Worm (Caenorhabditis elegans) whole organism, L1 larva: Measurements from ENCODE around the gene mrpl-44.
A peak's percentile ranks its signal among the peaks of the same experiment; 100 is the strongest.

ENCODE experiments used
- C04F5.9 ChIP-seq: sonication (generic microtip); optimal IDR thresholded peaks from 2 replicates; lab custom pipeline; 2016; ENCODE audit warnings: missing genetic modification characterization, missing compliant biosample characterization
- C34B4.2 ChIP-seq: sonication (generic microtip); optimal IDR thresholded peaks from 2 replicates; lab custom pipeline; 2017; ENCODE audit warnings: mild to moderate bottlenecking, missing genetic modification characterization, missing compliant biosample characterization
- F16B12.6 ChIP-seq: fragments of 150-350 bp; optimal IDR thresholded peaks from 2 replicates; lab custom pipeline; 2014; ENCODE audit warnings: missing biosample characterization, missing genetic modification characterization
- alr-1 ChIP-seq: fragments of 200-800 bp; sonication (Bioruptor generic); optimal IDR thresholded peaks from 2 replicates; lab custom pipeline; 2018; ENCODE audit warnings: borderline replicate concordance, mild to moderate bottlenecking, missing genetic modification characterization, missing compliant biosample characterization
- aly-2 ChIP-seq: fragments of 150-350 bp; optimal IDR thresholded peaks from 2 replicates; lab custom pipeline; 2014; ENCODE audit warnings: missing biosample characterization, missing genetic modification characterization
- blmp-1 ChIP-seq: fragments of 150-350 bp; optimal IDR thresholded peaks from 2 replicates; lab custom pipeline; 2014; ENCODE audit warnings: missing biosample characterization, missing genetic modification characterization
- ceh-82 ChIP-seq, 3 experiments: fragments of 150-350 bp in 1 of 3; sonication (generic microtip) in 2 of 3; optimal IDR thresholded peaks; 2 replicates each; lab custom pipeline; 2014 to 2017; ENCODE audit warnings: missing biosample characterization in 3 of 3, missing genetic modification characterization in 3 of 3
- ceh-88 ChIP-seq: fragments of 200-800 bp; sonication (Bioruptor generic); IDR thresholded peaks from 2 replicates; pipeline ENCODE4 v1.3.6; 2022; ENCODE audit warnings: missing genetic modification characterization, missing compliant biosample characterization
- ceh-90 ChIP-seq: sonication (generic microtip); optimal IDR thresholded peaks from 2 replicates; lab custom pipeline; 2016; ENCODE audit warnings: missing genetic modification characterization, missing compliant biosample characterization
- dpl-1 ChIP-seq, 3 experiments: fragments of 150-350 bp in 2 of 3; sonication (generic microtip) in 1 of 3; optimal IDR thresholded peaks; 2 replicates each; lab custom pipeline; 2014 to 2017; ENCODE audit warnings: missing biosample characterization in 3 of 3, missing genetic modification characterization in 3 of 3, missing genetic modification reagents in 3 of 3
- efl-1 ChIP-seq, 4 experiments: fragments of 150-350 bp; optimal IDR thresholded peaks in 3 of 4; peaks in 1 of 4; 1 replicate in 1 of 4; 2 replicates in 3 of 4; lab custom pipeline; 2014; ENCODE audit warnings: missing biosample characterization in 2 of 4, missing genetic modification characterization in 2 of 4, missing genetic modification reagents in 2 of 4
- efl-3 ChIP-seq: fragments of 200-800 bp; sonication (Bioruptor generic); optimal IDR thresholded peaks from 2 replicates; lab custom pipeline; 2018; ENCODE audit warnings: mild to moderate bottlenecking, missing genetic modification characterization, missing compliant biosample characterization
- egl-13 ChIP-seq: sonication (generic microtip); optimal IDR thresholded peaks from 2 replicates; lab custom pipeline; 2016; ENCODE audit warnings: missing genotype, missing genetic modification reagents, missing genetic modification characterization, missing compliant biosample characterization
- egl-27 ChIP-seq, 2 experiments: fragments of 150-350 bp in 1 of 2; sonication (generic microtip); optimal IDR thresholded peaks; 3 replicates each; lab custom pipeline; 2017 to 2018; ENCODE audit warnings: missing biosample characterization in 2 of 2, missing genetic modification characterization in 2 of 2, missing genetic modification reagents in 2 of 2
- elt-3 ChIP-seq, 6 experiments: fragments of 150-350 bp in 1 of 6; sonication (generic microtip); optimal IDR thresholded peaks; 2 replicates each; lab custom pipeline; 2017 to 2018; ENCODE audit warnings: missing biosample characterization in 6 of 6, missing genetic modification characterization in 6 of 6, inconsistent platforms in 1 of 6
- fkh-8 ChIP-seq: sonication (generic microtip); optimal IDR thresholded peaks from 2 replicates; lab custom pipeline; 2016; ENCODE audit warnings: mild to moderate bottlenecking, missing genetic modification characterization, missing compliant biosample characterization
- fos-1 ChIP-seq: fragments of 150-350 bp; optimal IDR thresholded peaks from 2 replicates; lab custom pipeline; 2014; ENCODE audit warnings: missing biosample characterization, missing genetic modification characterization
- grh-1 ChIP-seq: fragments of 200-800 bp; sonication (Bioruptor generic); IDR thresholded peaks from 2 replicates; pipeline ENCODE4 v1.3.6; 2022; ENCODE audit warnings: missing genetic modification reagents, missing genetic modification characterization, missing compliant biosample characterization
- hpl-2 ChIP-seq: fragments of 150-350 bp; optimal IDR thresholded peaks from 2 replicates; lab custom pipeline; 2014; ENCODE audit warnings: missing biosample characterization, missing genetic modification reagents, missing genetic modification characterization
- irx-1 ChIP-seq: sonication (generic microtip); optimal IDR thresholded peaks from 2 replicates; lab custom pipeline; 2016; ENCODE audit warnings: missing genetic modification characterization, missing compliant biosample characterization
- jun-1 ChIP-seq: fragments of 150-350 bp; optimal IDR thresholded peaks from 2 replicates; lab custom pipeline; 2014; ENCODE audit warnings: missing biosample characterization, missing genetic modification reagents, missing genetic modification characterization
- lin-13 ChIP-seq: fragments of 150-350 bp; optimal IDR thresholded peaks from 2 replicates; lab custom pipeline; 2014; ENCODE audit warnings: missing biosample characterization, missing genetic modification reagents, missing genetic modification characterization
- lin-14 ChIP-seq: fragments of 200-800 bp; sonication (Bioruptor generic); optimal IDR thresholded peaks from 2 replicates; lab custom pipeline; 2018; ENCODE audit warnings: mild to moderate bottlenecking, missing genetic modification characterization, moderate library complexity, missing compliant biosample characterization
- lin-15B ChIP-seq: fragments of 150-350 bp; sonication (generic microtip); optimal IDR thresholded peaks from 3 replicates; lab custom pipeline; 2014; ENCODE audit warnings: missing biosample characterization, missing genetic modification characterization
- lin-35 ChIP-seq, 2 experiments: fragments of 150-350 bp; optimal IDR thresholded peaks; 2 replicates each; lab custom pipeline; 2014; ENCODE audit warnings: missing biosample characterization in 2 of 2, missing genetic modification characterization in 2 of 2, missing genetic modification reagents in 2 of 2
- lin-39 ChIP-seq: fragments of 150-350 bp; optimal IDR thresholded peaks from 2 replicates; lab custom pipeline; 2014; ENCODE audit warnings: missing biosample characterization, missing genetic modification reagents, missing genetic modification characterization
- lsy-2 ChIP-seq, 2 experiments: fragments of 150-350 bp; optimal IDR thresholded peaks; 2 replicates each; lab custom pipeline; 2014; ENCODE audit warnings: missing biosample characterization in 2 of 2, missing genetic modification characterization in 2 of 2
- nhr-19 ChIP-seq: fragments of 200-800 bp; sonication (Bioruptor generic); conservative IDR thresholded peaks from 2 replicates; pipeline ENCODE4 v1.3.6; 2022; ENCODE audit warnings: missing genetic modification characterization, missing compliant biosample characterization
- nhr-20 ChIP-seq: sonication (generic microtip); optimal IDR thresholded peaks from 2 replicates; lab custom pipeline; 2016; ENCODE audit warnings: mild to moderate bottlenecking, missing genetic modification characterization, missing compliant biosample characterization
- nhr-28 ChIP-seq: fragments of 150-350 bp; optimal IDR thresholded peaks from 2 replicates; lab custom pipeline; 2014; ENCODE audit warnings: missing biosample characterization, missing genetic modification characterization
- nhr-47 ChIP-seq: sonication (generic microtip); optimal IDR thresholded peaks from 2 replicates; lab custom pipeline; 2016; ENCODE audit warnings: mild to moderate bottlenecking, missing genetic modification characterization, moderate library complexity, missing compliant biosample characterization
- nhr-71 ChIP-seq: sonication (generic microtip); optimal IDR thresholded peaks from 2 replicates; lab custom pipeline; 2016; ENCODE audit warnings: mild to moderate bottlenecking, missing genetic modification characterization, moderate library complexity, missing compliant biosample characterization
- nhr-76 ChIP-seq: sonication (generic microtip); optimal IDR thresholded peaks from 2 replicates; lab custom pipeline; 2017; ENCODE audit warnings: missing biosample characterization, missing genetic modification characterization
- nhr-84 ChIP-seq: sonication (generic microtip); optimal IDR thresholded peaks from 2 replicates; lab custom pipeline; 2017; ENCODE audit warnings: missing biosample characterization, missing genetic modification characterization
- nhr-85 ChIP-seq: sonication (generic microtip); peaks from one replicate; lab custom pipeline; 2016; ENCODE audit warnings: missing genetic modification characterization, inconsistent platforms, missing compliant biosample characterization
- nhr-90 ChIP-seq: sonication (generic microtip); optimal IDR thresholded peaks from 2 replicates; lab custom pipeline; 2016; ENCODE audit warnings: mild to moderate bottlenecking, missing genetic modification characterization, missing compliant biosample characterization; ENCODE audit not compliant: poor library complexity
- pag-3 ChIP-seq: sonication (generic microtip); optimal IDR thresholded peaks from 2 replicates; lab custom pipeline; 2017; ENCODE audit warnings: missing genetic modification characterization, mild to moderate bottlenecking, missing compliant biosample characterization, antibody characterized with exemption, borderline replicate concordance; ENCODE audit not compliant: insufficient read depth
- rnt-1 ChIP-seq: sonication (generic microtip); optimal IDR thresholded peaks from 2 replicates; lab custom pipeline; 2016; ENCODE audit warnings: mild to moderate bottlenecking, missing genetic modification characterization, moderate library complexity, missing compliant biosample characterization
- snu-23 ChIP-seq: sonication (generic microtip); optimal IDR thresholded peaks from 2 replicates; lab custom pipeline; 2016; ENCODE audit warnings: missing genetic modification characterization, missing compliant biosample characterization
- sox-4 ChIP-seq: sonication (generic microtip); optimal IDR thresholded peaks from 2 replicates; lab custom pipeline; 2016; ENCODE audit warnings: missing genetic modification characterization, missing compliant biosample characterization
- sup-37 ChIP-seq: fragments of 200-800 bp; sonication (Bioruptor generic); optimal IDR thresholded peaks from 2 replicates; lab custom pipeline; 2018; ENCODE audit warnings: mild to moderate bottlenecking, missing genetic modification characterization, missing compliant biosample characterization
- tlp-1 ChIP-seq: fragments of 150-350 bp; optimal IDR thresholded peaks from 2 replicates; lab custom pipeline; 2014; ENCODE audit warnings: missing biosample characterization, missing genetic modification characterization
- unc-130 ChIP-seq: fragments of 150-350 bp; optimal IDR thresholded peaks from 2 replicates; lab custom pipeline; 2017; ENCODE audit warnings: missing biosample characterization, missing genetic modification characterization, inconsistent platforms
- vab-15 ChIP-seq: sonication (generic microtip); optimal IDR thresholded peaks from 2 replicates; lab custom pipeline; 2017; ENCODE audit warnings: missing genotype, mild to moderate bottlenecking, missing genetic modification characterization, missing compliant biosample characterization
- xbp-1 ChIP-seq: sonication (generic microtip); optimal IDR thresholded peaks from 2 replicates; lab custom pipeline; 2016; ENCODE audit warnings: missing genetic modification characterization, missing compliant biosample characterization
- ztf-4 ChIP-seq: fragments of 150-350 bp; optimal IDR thresholded peaks from 2 replicates; lab custom pipeline; 2014; ENCODE audit warnings: missing biosample characterization, missing genetic modification characterization

mrpl-44 gene

DNA sequence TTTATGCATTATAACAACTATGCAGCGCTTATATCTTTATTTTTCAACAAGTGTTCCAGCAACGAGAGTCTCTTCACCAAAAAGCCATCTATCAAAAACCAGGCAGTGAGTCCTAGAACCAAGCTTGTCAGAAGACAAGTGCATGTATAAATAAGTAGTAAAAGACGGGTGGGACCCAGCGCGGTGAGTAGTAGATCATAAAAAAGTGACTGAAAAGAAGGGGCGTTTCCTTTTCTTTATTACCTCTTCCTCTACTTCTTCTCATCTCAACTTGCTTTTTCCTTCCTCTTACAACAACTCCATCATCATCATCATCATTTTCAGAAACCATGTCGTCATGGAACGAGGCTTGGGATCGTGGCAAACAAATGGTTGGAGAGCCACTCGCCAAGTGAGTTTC lies 47.4 kb upstream of the mrpl-44 start, which contains the start of gene eat-4:
eat-4 (plus strand) TSS at position 301 of the 400 bp plus-strand sequence.
- TF ChIP-seq nhr-90 (tag; lab: Kevin White, UChicago) (no peak), lin-14 (GFP tag; lab: Kevin White, UChicago) (peak; percentile 28), fkh-8 (tag; lab: Kevin White, UChicago) (no peak), xbp-1 (tag; lab: Kevin White, UChicago) (no peak), sox-4 (tag; lab: Kevin White, UChicago) (no peak), lin-13 (GFP tag; lab: Kevin White, UChicago) (no peak)

DNA sequence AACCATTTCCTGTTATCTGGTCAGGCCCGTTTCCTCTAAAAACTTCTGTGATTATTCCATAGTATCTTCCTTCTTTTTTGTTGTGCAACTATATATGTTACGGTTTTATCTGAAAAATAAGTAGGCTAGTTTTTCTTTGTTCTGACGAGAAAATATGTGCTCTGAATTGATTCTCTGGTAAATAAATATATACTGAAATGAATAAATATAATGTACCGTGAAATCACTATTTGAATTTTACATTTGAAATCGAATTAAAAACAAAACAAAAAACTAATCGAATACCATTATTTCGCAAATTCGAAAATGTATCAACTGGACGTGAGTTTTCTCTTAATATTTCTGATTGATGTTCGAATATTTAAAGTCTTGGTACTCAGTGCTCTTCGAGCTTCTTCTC lies 41.4 kb upstream of the mrpl-44 start, which contains the start of gene ZK512.10:
ZK512.10 (plus strand) TSS at position 301 of the 400 bp plus-strand sequence.
- TF ChIP-seq alr-1 (tag; lab: Kevin White, UChicago): no peak
- no peak for TF ChIP-seq grh-1 (GFP tag; lab: Robert Waterston, UW)
- no peak for TF ChIP-seq hpl-2 (GFP tag; lab: Kevin White, UChicago)
- TF ChIP-seq C04F5.9: no peak
- no peak for TF ChIP-seq ceh-90 (tag; lab: Kevin White, UChicago)
- TF ChIP-seq nhr-19 (GFP tag; lab: Robert Waterston, UW): no peak
- TF ChIP-seq snu-23 (GFP tag; lab: Kevin White, UChicago): no peak
- no peak for TF ChIP-seq pag-3
- TF ChIP-seq irx-1 (tag; lab: Kevin White, UChicago): no peak
- TF ChIP-seq fos-1: no peak
- TF ChIP-seq aly-2 (tag; lab: Kevin White, UChicago): no peak
- TF ChIP-seq F16B12.6: no peak
- no peak for TF ChIP-seq ceh-88 (GFP tag; lab: Robert Waterston, UW)
- TF ChIP-seq jun-1 (tag; lab: Kevin White, UChicago): no peak
- no peak for TF ChIP-seq lin-39
- TF ChIP-seq nhr-84 (tag; lab: Kevin White, UChicago): no peak
- TF ChIP-seq tlp-1: no peak

DNA sequence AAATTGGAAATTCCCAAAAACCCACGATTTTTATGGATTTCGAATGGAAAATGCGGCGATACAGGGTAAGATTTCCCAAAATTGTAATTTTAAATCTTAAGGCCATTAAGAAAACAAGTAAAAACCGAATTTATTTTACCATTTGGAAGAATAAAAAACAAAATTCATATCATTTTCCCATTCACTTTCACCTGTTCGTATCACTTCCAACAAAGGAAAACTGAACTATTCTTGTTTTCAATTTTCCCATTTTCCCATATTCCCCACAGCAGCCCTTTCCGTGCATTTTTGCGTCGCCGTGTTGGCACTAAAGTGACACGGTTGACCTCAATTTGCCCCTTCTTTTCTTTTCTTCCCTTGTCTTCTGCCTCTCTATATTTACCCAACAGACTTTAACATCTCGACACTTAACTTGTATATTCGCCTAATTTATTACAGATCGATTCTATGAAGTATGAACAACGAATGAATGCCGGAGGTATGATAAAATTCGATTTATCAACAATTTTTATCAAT lies 36.7 kb upstream of the mrpl-44 start, which contains the start of gene sec-16A.1:
sec-16A.1 (plus strand) TSS at position 51 of the 516 bp plus-strand sequence.
- TF ChIP-seq efl-3 (GFP tag; lab: Kevin White, UChicago) (no peak), ztf-4 (tag; lab: Kevin White, UChicago) (no peak), ceh-82 (tag; optimal IDR thresholded peaks at IDR 0.05; lab: Kevin White, UChicago) (peak in 1 of 3 experiments; percentile 18), xbp-1 (tag; lab: Kevin White, UChicago) (peak; percentile 22), nhr-76 (tag; lab: Kevin White, UChicago) (no peak), nhr-85 (tag; lab: Kevin White, UChicago) (peak; percentile 4), C34B4.2 (no peak), grh-1 (GFP tag; lab: Robert Waterston, UW) (0 out of 2 replicates have a peak, but pooled peaks have one; percentile 10), F16B12.6 (peak; percentile 82), ceh-88 (GFP tag; lab: Robert Waterston, UW) (no peak), lin-39 (no peak), elt-3 (tag; optimal IDR thresholded peaks at IDR 0.05; lab: Kevin White, UChicago) (peak in 1 of 6 experiments; percentile 58), lin-35 (GFP tag; optimal IDR thresholded peaks at IDR 0.05; lab: Kevin White, UChicago) (peak; percentile 34 to 66), nhr-71 (no peak), rnt-1 (tag; lab: Kevin White, UChicago) (peak; percentile 18), lsy-2 (tag; optimal IDR thresholded peaks at IDR 0.05; lab: Kevin White, UChicago) (peak; percentile 52 to 56), nhr-19 (GFP tag; lab: Robert Waterston, UW) (no peak), C04F5.9 (no peak), unc-130 (tag; lab: Kevin White, UChicago) (peak; percentile 4), lin-15B (tag; lab: Kevin White, UChicago) (peak; percentile 1), fkh-8 (tag; lab: Kevin White, UChicago) (no peak), nhr-47 (tag; lab: Kevin White, UChicago) (no peak), egl-27 (tag; optimal IDR thresholded peaks at IDR 0.05; lab: Kevin White, UChicago) (no peak), sup-37 (no peak), blmp-1 (tag; lab: Kevin White, UChicago) (peak; percentile 92), lin-14 (GFP tag; lab: Kevin White, UChicago) (peak; percentile 32), dpl-1 (GFP tag; optimal IDR thresholded peaks at IDR 0.05; lab: Kevin White, UChicago) (peak; percentile 32 to 51 (median 48)), snu-23 (GFP tag; lab: Kevin White, UChicago) (peak; percentile 52), egl-13 (tag; lab: Kevin White, UChicago) (no peak), vab-15 (no peak), efl-1 (optimal IDR thresholded peaks at IDR 0.05; lab: Kevin White, UChicago) (peak; percentile 43 to 61), efl-1 (GFP tag; optimal IDR thresholded peaks at IDR 0.05 in 1 of 2; lab: Kevin White, UChicago) (peak; percentile 54 to 96), nhr-28 (tag; lab: Kevin White, UChicago) (no peak), nhr-20 (tag; lab: Kevin White, UChicago) (peak; percentile 43)
